Worm (Caenorhabditis elegans) whole organism, L2 larva: ENCODE measurements around the gene C34E7.3.

Experiments
- C34F6.9 ChIP-seq: fragments of 150-350 bp; optimal IDR thresholded peaks from 2 replicates; lab custom pipeline; 2014; ENCODE audit warnings: missing biosample characterization, missing genetic modification characterization
- F13H6.1 ChIP-seq: sonication (generic microtip); optimal IDR thresholded peaks from 2 replicates; lab custom pipeline; 2016; ENCODE audit warnings: missing genetic modification characterization, missing compliant biosample characterization
- R02D3.7 ChIP-seq: fragments of 150-350 bp; optimal IDR thresholded peaks from 2 replicates; lab custom pipeline; 2014; ENCODE audit warnings: missing biosample characterization, missing genetic modification characterization
- Y55F3AM.14 ChIP-seq: fragments of 200-800 bp; sonication (Bioruptor generic); optimal IDR thresholded peaks from 2 replicates; lab custom pipeline; 2018; ENCODE audit warnings: mild to moderate bottlenecking, missing genetic modification characterization, missing compliant biosample characterization
- alr-1 ChIP-seq: fragments of 150-350 bp; optimal IDR thresholded peaks from 2 replicates; lab custom pipeline; 2014; ENCODE audit warnings: missing biosample characterization, missing genetic modification characterization
- ama-1 ChIP-seq: fragments of 150-350 bp; optimal IDR thresholded peaks from 2 replicates; lab custom pipeline; 2018; ENCODE audit warnings: inconsistent platforms
- ceh-16 ChIP-seq: fragments of 150-350 bp; optimal IDR thresholded peaks from 2 replicates; lab custom pipeline; 2014; ENCODE audit warnings: missing biosample characterization, missing genetic modification characterization
- ceh-82 ChIP-seq: fragments of 150-350 bp; optimal IDR thresholded peaks from 2 replicates; lab custom pipeline; 2014; ENCODE audit warnings: missing biosample characterization, missing genetic modification characterization
- dmd-4 ChIP-seq: sonication (generic microtip); optimal IDR thresholded peaks from 2 replicates; lab custom pipeline; 2017; ENCODE audit warnings: missing biosample characterization, missing genetic modification characterization
- egl-27 ChIP-seq: sonication (generic microtip); optimal IDR thresholded peaks from 3 replicates; lab custom pipeline; 2017; ENCODE audit warnings: missing biosample characterization, missing genetic modification reagents, missing genetic modification characterization
- elt-1 ChIP-seq: fragments of 150-350 bp; optimal IDR thresholded peaks from 2 replicates; lab custom pipeline; 2014; ENCODE audit warnings: missing biosample characterization, missing genetic modification characterization
- fos-1 ChIP-seq: fragments of 150-350 bp; optimal IDR thresholded peaks from 2 replicates; lab custom pipeline; 2014; ENCODE audit warnings: missing biosample characterization, missing genetic modification characterization
- lin-13 ChIP-seq: fragments of 150-350 bp; optimal IDR thresholded peaks from 2 replicates; lab custom pipeline; 2014; ENCODE audit warnings: missing biosample characterization, missing genetic modification reagents, missing genetic modification characterization
- lsy-2 ChIP-seq, 2 experiments: fragments of 150-350 bp in 1 of 2; sonication (generic microtip) in 1 of 2; optimal IDR thresholded peaks; 2 replicates each; lab custom pipeline; 2014 to 2017; ENCODE audit warnings: missing biosample characterization in 2 of 2, missing genetic modification characterization in 2 of 2
- mab-5 ChIP-seq: fragments of 150-350 bp; optimal IDR thresholded peaks from 2 replicates; lab custom pipeline; 2014; ENCODE audit warnings: missing biosample characterization, missing genetic modification characterization
- mbf-1 ChIP-seq: sonication (generic microtip); optimal IDR thresholded peaks from 2 replicates; lab custom pipeline; 2017; ENCODE audit warnings: missing biosample characterization, missing genetic modification characterization
- nhr-10 ChIP-seq: sonication (generic microtip); optimal IDR thresholded peaks from 2 replicates; lab custom pipeline; 2017; ENCODE audit warnings: missing biosample characterization, missing genetic modification characterization
- nhr-11 ChIP-seq: fragments of 150-350 bp; optimal IDR thresholded peaks from 2 replicates; lab custom pipeline; 2014; ENCODE audit warnings: missing biosample characterization, missing genetic modification characterization
- nhr-12 ChIP-seq: fragments of 150-350 bp; optimal IDR thresholded peaks from 2 replicates; lab custom pipeline; 2014; ENCODE audit warnings: missing biosample characterization, missing genetic modification characterization
- nhr-129 ChIP-seq: fragments of 150-350 bp; optimal IDR thresholded peaks from 2 replicates; lab custom pipeline; 2014; ENCODE audit warnings: missing biosample characterization, missing genetic modification characterization
- nhr-21 ChIP-seq: fragments of 150-350 bp; optimal IDR thresholded peaks from 2 replicates; lab custom pipeline; 2014; ENCODE audit warnings: missing biosample characterization, missing genetic modification characterization
- nhr-23 ChIP-seq: fragments of 150-350 bp; optimal IDR thresholded peaks from 2 replicates; lab custom pipeline; 2014; ENCODE audit warnings: missing biosample characterization, missing genetic modification reagents, missing genetic modification characterization
- nhr-237 ChIP-seq: fragments of 150-350 bp; optimal IDR thresholded peaks from 2 replicates; lab custom pipeline; 2014; ENCODE audit warnings: missing biosample characterization, missing genetic modification characterization
- nhr-25 ChIP-seq: fragments of 150-350 bp; sonication (generic microtip); optimal IDR thresholded peaks from 3 replicates; lab custom pipeline; 2014; ENCODE audit warnings: missing biosample characterization, missing genetic modification characterization
- nhr-6 ChIP-seq: fragments of 150-350 bp; optimal IDR thresholded peaks from 2 replicates; lab custom pipeline; 2014; ENCODE audit warnings: missing biosample characterization, missing genetic modification characterization
- nhr-77 ChIP-seq: fragments of 150-350 bp; optimal IDR thresholded peaks from 2 replicates; lab custom pipeline; 2014; ENCODE audit warnings: missing biosample characterization, missing genetic modification characterization
- peb-1 ChIP-seq: fragments of 150-350 bp; optimal IDR thresholded peaks from 2 replicates; lab custom pipeline; 2014; ENCODE audit warnings: missing biosample characterization, missing genetic modification characterization
- sem-4 ChIP-seq: fragments of 150-350 bp; optimal IDR thresholded peaks from 2 replicates; lab custom pipeline; 2014; ENCODE audit warnings: missing biosample characterization, missing genetic modification reagents, missing genetic modification characterization
- skn-1 ChIP-seq: sonication (generic microtip); optimal IDR thresholded peaks from 2 replicates; lab custom pipeline; 2017; ENCODE audit warnings: missing biosample characterization, missing genetic modification characterization
- sma-9 ChIP-seq, 2 experiments: fragments of 150-350 bp in 1 of 2; sonication (generic microtip) in 1 of 2; optimal IDR thresholded peaks; 2 replicates each; lab custom pipeline; 2014 to 2016; ENCODE audit warnings: missing genetic modification characterization in 2 of 2, mild to moderate bottlenecking in 1 of 2, missing biosample characterization in 1 of 2, missing compliant biosample characterization in 1 of 2, missing genetic modification reagents in 1 of 2, moderate library complexity in 1 of 2
- snpc-4 ChIP-seq: fragments of 150-350 bp; optimal IDR thresholded peaks from 2 replicates; lab custom pipeline; 2014; ENCODE audit warnings: missing biosample characterization, missing genetic modification characterization
- unc-55 ChIP-seq: fragments of 150-350 bp; sonication (generic microtip); optimal IDR thresholded peaks from 3 replicates; lab custom pipeline; 2014; ENCODE audit warnings: missing biosample characterization, missing genetic modification reagents, missing genetic modification characterization
- unc-62 ChIP-seq: fragments of 150-350 bp; optimal IDR thresholded peaks from 2 replicates; lab custom pipeline; 2014; ENCODE audit warnings: missing biosample characterization, missing genetic modification reagents, missing genetic modification characterization
- ztf-1 ChIP-seq: fragments of 200-800 bp; sonication (Bioruptor generic); conservative IDR thresholded peaks from 2 replicates; pipeline ENCODE4 v1.3.6; 2022; ENCODE audit warnings: missing genetic modification characterization, missing compliant biosample characterization
- ztf-11 ChIP-seq: sonication (generic microtip); optimal IDR thresholded peaks from 2 replicates; lab custom pipeline; 2017; ENCODE audit warnings: missing biosample characterization, missing genetic modification characterization

The C34E7.3 gene

ce11 chrX:12912435-12912834 lies 17.6 kb upstream of the C34E7.3 start:
- TF ChIP-seq nhr-10 (tag; lab: Kevin White, UChicago) (no peak), nhr-21 (tag; lab: Kevin White, UChicago) (peak; percentile 9)
- TF ChIP-seq, all 48 proteins: peak for 1

ce11 chrX:12913398-12914071 lies 16.5 kb upstream of the C34E7.3 start:
- TF ChIP-seq nhr-129 (tag; lab: Kevin White, UChicago) (peak; percentile 6), elt-1 (no peak), sem-4 (tag; lab: Kevin White, UChicago) (no peak), sma-9 (GFP tag; optimal IDR thresholded peaks at IDR 0.05; lab: Kevin White, UChicago) (peak; percentile 80), sma-9 (tag; optimal IDR thresholded peaks at IDR 0.05; lab: Kevin White, UChicago) (no peak), nhr-21 (tag; lab: Kevin White, UChicago) (peak; percentile 35)

- TF ChIP-seq alr-1 (no peak), ceh-82 (tag; lab: Kevin White, UChicago) (no peak), mbf-1 (tag; lab: Kevin White, UChicago) (no peak), elt-1 (no peak), lsy-2 (tag; optimal IDR thresholded peaks at IDR 0.05; lab: Kevin White, UChicago) (no peak), nhr-21 (tag; lab: Kevin White, UChicago) (no peak), F13H6.1 (tag; lab: Kevin White, UChicago) (no peak), dmd-4 (no peak), nhr-12 (tag; lab: Kevin White, UChicago) (no peak), unc-55 (GFP tag; lab: Kevin White, UChicago) (no peak), sma-9 (GFP tag; optimal IDR thresholded peaks at IDR 0.05; lab: Kevin White, UChicago) (peak; percentile 31), sma-9 (tag; optimal IDR thresholded peaks at IDR 0.05; lab: Kevin White, UChicago) (no peak), nhr-23 (no peak), fos-1 (no peak), C34F6.9 (peak; percentile 53), snpc-4 (tag; lab: Kevin White, UChicago) (no peak), Y55F3AM.14 (GFP tag; lab: Kevin White, UChicago) (no peak), ztf-11 (tag; lab: Kevin White, UChicago) (no peak), skn-1 (tag; lab: Kevin White, UChicago) (no peak), nhr-6 (tag; lab: Kevin White, UChicago) (peak; percentile 7), peb-1 (tag; lab: Kevin White, UChicago) (no peak), mab-5 (tag; lab: Kevin White, UChicago) (no peak), nhr-237 (tag; lab: Kevin White, UChicago) (no peak), nhr-11 (tag; lab: Kevin White, UChicago) (no peak), unc-62 (no peak), egl-27 (tag; lab: Kevin White, UChicago) (no peak), nhr-129 (tag; lab: Kevin White, UChicago) (peak; percentile 78), ama-1 (no peak), ztf-1 (GFP tag; lab: Robert Waterston, UW) (no peak), R02D3.7 (tag; lab: Kevin White, UChicago) (no peak), nhr-10 (tag; lab: Kevin White, UChicago) (no peak), ceh-16 (tag; lab: Kevin White, UChicago) (no peak)
Measured at ce11 chrX:12914209-12914608, 15.9 kb upstream of the C34E7.3 start.

- no peak for TF ChIP-seq R02D3.7 (tag; lab: Kevin White, UChicago)
- no peak for TF ChIP-seq elt-1
- no peak for TF ChIP-seq mab-5 (tag; lab: Kevin White, UChicago)
- no peak for TF ChIP-seq skn-1 (tag; lab: Kevin White, UChicago)
- TF ChIP-seq ceh-16 (tag; lab: Kevin White, UChicago) = no peak
- no peak for TF ChIP-seq nhr-25 (tag; lab: Kevin White, UChicago)
- TF ChIP-seq nhr-77 (tag; lab: Kevin White, UChicago) = no peak
- TF ChIP-seq lin-13 (GFP tag; lab: Kevin White, UChicago) = no peak
- no peak for TF ChIP-seq ztf-11 (tag; lab: Kevin White, UChicago)
Measured at ce11 chrX:12915058-12915457, 15.0 kb upstream of the C34E7.3 start.
